Fruit fly (Drosophila melanogaster) whole organism, prepupa: ENCODE data around the gene Gbs-70E.

ENCODE experiments used
- Blimp-1 ChIP-seq: fragments of 200-800 bp; sonication (Bioruptor generic); optimal IDR thresholded peaks from 3 replicates; lab custom pipeline; 2017; ENCODE audit warnings: missing biosample characterization, missing genetic modification characterization, mild to moderate bottlenecking, moderate library complexity, missing genetic modification reagents
- CG10631 ChIP-seq: fragments of 200-800 bp; sonication (Bioruptor generic); optimal IDR thresholded peaks from 2 replicates; lab custom pipeline; 2016; ENCODE audit warnings: missing biosample characterization, missing genetic modification characterization
- CG10669 ChIP-seq: fragments of 200-800 bp; sonication (Bioruptor generic); optimal IDR thresholded peaks from 3 replicates; lab custom pipeline; 2018; ENCODE audit warnings: missing biosample characterization, mild to moderate bottlenecking, missing genetic modification characterization, moderate library complexity
- CG11294 ChIP-seq: fragments of 200-800 bp; sonication (Bioruptor generic); IDR thresholded peaks from 2 replicates; pipeline ENCODE4 v1.3.6; 2022; ENCODE audit warnings: missing biosample characterization, missing genetic modification characterization
- CG11762 ChIP-seq: fragments of 200-800 bp; sonication (Bioruptor generic); optimal IDR thresholded peaks from 3 replicates; lab custom pipeline; 2016; ENCODE audit warnings: missing biosample characterization, missing genetic modification characterization; ENCODE audit not compliant: insufficient read depth
- CG11902 ChIP-seq: fragments of 200-800 bp; sonication (Bioruptor generic); optimal IDR thresholded peaks from 3 replicates; lab custom pipeline; 2016; ENCODE audit warnings: missing biosample characterization, missing genetic modification characterization
- CG15336 ChIP-seq: fragments of 200-800 bp; sonication (Bioruptor generic); IDR thresholded peaks from 2 replicates; pipeline ENCODE4 v1.3.6; 2022; ENCODE audit warnings: missing biosample characterization, missing genetic modification characterization
- CG1621 ChIP-seq: fragments of 200-800 bp; sonication (Bioruptor generic); optimal IDR thresholded peaks from 3 replicates; lab custom pipeline; 2018; ENCODE audit warnings: missing biosample characterization, mild to moderate bottlenecking, missing genetic modification characterization
- CG16779 ChIP-seq: fragments of 200-800 bp; sonication (Bioruptor generic); optimal IDR thresholded peaks from 3 replicates; lab custom pipeline; 2017; ENCODE audit warnings: missing biosample characterization, mild to moderate bottlenecking, missing genetic modification characterization
- CG3032 ChIP-seq: fragments of 200-800 bp; optimal IDR thresholded peaks from 2 replicates; lab custom pipeline; 2019; ENCODE audit warnings: missing biosample characterization, mild to moderate bottlenecking, missing genetic modification characterization, moderate library complexity
- CG31627 ChIP-seq: fragments of 200-800 bp; sonication (Bioruptor generic); optimal IDR thresholded peaks from 3 replicates; lab custom pipeline; 2016; ENCODE audit warnings: missing biosample characterization, missing genetic modification characterization
- CG32006 ChIP-seq: fragments of 200-800 bp; sonication (Bioruptor generic); optimal IDR thresholded peaks from 3 replicates; lab custom pipeline; 2017; ENCODE audit warnings: missing biosample characterization, mild to moderate bottlenecking, missing genetic modification characterization
- CG34406 ChIP-seq: fragments of 200-800 bp; sonication (Bioruptor generic); optimal IDR thresholded peaks from 3 replicates; lab custom pipeline; 2016; ENCODE audit warnings: missing biosample characterization, missing genetic modification characterization
- CG3919 ChIP-seq: fragments of 200-800 bp; sonication (Bioruptor generic); optimal IDR thresholded peaks from 3 replicates; lab custom pipeline; 2016; ENCODE audit warnings: missing biosample characterization, missing genetic modification characterization
- CG4318 ChIP-seq: fragments of 200-800 bp; sonication (Bioruptor generic); optimal IDR thresholded peaks from 3 replicates; lab custom pipeline; 2017; ENCODE audit warnings: missing biosample characterization, mild to moderate bottlenecking, missing genetic modification characterization
- CG6163 ChIP-seq: fragments of 200-800 bp; sonication (Bioruptor generic); IDR thresholded peaks from 3 replicates; pipeline ENCODE4 v1.3.6; 2022; ENCODE audit warnings: missing biosample characterization, missing genetic modification characterization
- CG6276 ChIP-seq: fragments of 200-800 bp; sonication (Bioruptor generic); optimal IDR thresholded peaks from 2 replicates; lab custom pipeline; 2017; ENCODE audit warnings: missing biosample characterization, mild to moderate bottlenecking, missing genetic modification characterization
- CG6792 ChIP-seq: fragments of 200-800 bp; sonication (Bioruptor generic); optimal IDR thresholded peaks from 3 replicates; lab custom pipeline; 2016; ENCODE audit warnings: missing biosample characterization, missing genetic modification characterization
- CG6808 ChIP-seq: fragments of 200-800 bp; sonication (Bioruptor generic); optimal IDR thresholded peaks from 3 replicates; lab custom pipeline; 2017; ENCODE audit warnings: missing biosample characterization, missing genetic modification characterization, mild to moderate bottlenecking, moderate library complexity, missing genetic modification reagents
- CG6854 ChIP-seq: fragments of 200-800 bp; sonication (Bioruptor generic); optimal IDR thresholded peaks from 2 replicates; lab custom pipeline; 2017; ENCODE audit warnings: missing biosample characterization, mild to moderate bottlenecking, missing genetic modification characterization
- CG7368 ChIP-seq: fragments of 200-800 bp; sonication (Bioruptor generic); optimal IDR thresholded peaks from 3 replicates; lab custom pipeline; 2016; ENCODE audit warnings: missing biosample characterization, missing genetic modification characterization
- CG8119 ChIP-seq: fragments of 200-800 bp; sonication (Bioruptor generic); IDR thresholded peaks from 3 replicates; pipeline ENCODE4 v1.3.6; 2022; ENCODE audit warnings: missing biosample characterization, missing genetic modification characterization
- CG8319 ChIP-seq: fragments of 200-800 bp; sonication (Bioruptor generic); optimal IDR thresholded peaks from 3 replicates; lab custom pipeline; 2016; ENCODE audit warnings: missing biosample characterization, missing genetic modification characterization
- CG8632 ChIP-seq: fragments of 200-800 bp; sonication (Bioruptor generic); optimal IDR thresholded peaks from 3 replicates; lab custom pipeline; 2016; ENCODE audit warnings: missing biosample characterization, missing genetic modification characterization
- CG9139 ChIP-seq: fragments of 200-800 bp; sonication (Bioruptor generic); optimal IDR thresholded peaks from 3 replicates; lab custom pipeline; 2017; ENCODE audit warnings: missing biosample characterization, mild to moderate bottlenecking, missing genetic modification characterization
- Eip75B ChIP-seq: fragments of 200-800 bp; sonication (Bioruptor generic); optimal IDR thresholded peaks from 3 replicates; lab custom pipeline; 2016; ENCODE audit warnings: missing biosample characterization, missing genetic modification characterization
- Eip93F ChIP-seq: fragments of 200-800 bp; sonication (Bioruptor generic); optimal IDR thresholded peaks from 2 replicates; lab custom pipeline; 2016; ENCODE audit warnings: missing biosample characterization, mild to moderate bottlenecking, missing genetic modification characterization
- Ets21C ChIP-seq: fragments of 200-800 bp; sonication (Bioruptor generic); optimal IDR thresholded peaks from 3 replicates; lab custom pipeline; 2016; ENCODE audit warnings: missing biosample characterization, missing genetic modification characterization
- Gug ChIP-seq: fragments of 200-800 bp; sonication (Bioruptor generic); IDR thresholded peaks from 2 replicates; pipeline ENCODE4 v1.3.6; 2022; ENCODE audit warnings: missing biosample characterization, missing genetic modification characterization
- Hr38 ChIP-seq: sonication (Bioruptor generic); optimal IDR thresholded peaks from 2 replicates; lab custom pipeline; 2016; ENCODE audit warnings: missing biosample characterization, missing genetic modification characterization
- Hr39 ChIP-seq: fragments of 200-800 bp; sonication (Bioruptor generic); optimal IDR thresholded peaks from 2 replicates; lab custom pipeline; 2016; ENCODE audit warnings: missing biosample characterization, missing genetic modification characterization
- Hr4 ChIP-seq: fragments of 200-800 bp; sonication (Bioruptor generic); optimal IDR thresholded peaks from 3 replicates; lab custom pipeline; 2016; ENCODE audit warnings: missing biosample characterization, missing genetic modification characterization
- Lpt ChIP-seq: fragments of 200-800 bp; sonication (Bioruptor generic); optimal IDR thresholded peaks from 3 replicates; lab custom pipeline; 2016; ENCODE audit warnings: missing biosample characterization, missing genetic modification characterization
- OdsH ChIP-seq: fragments of 200-800 bp; sonication (Bioruptor generic); optimal IDR thresholded peaks from 3 replicates; lab custom pipeline; 2016; ENCODE audit warnings: missing biosample characterization, missing genetic modification characterization
- achi ChIP-seq: fragments of 200-800 bp; sonication (Bioruptor generic); optimal IDR thresholded peaks from 3 replicates; lab custom pipeline; 2016; ENCODE audit warnings: missing biosample characterization, missing genetic modification characterization
- acj6 ChIP-seq: fragments of 200-800 bp; sonication (Bioruptor generic); optimal IDR thresholded peaks from 3 replicates; lab custom pipeline; 2016; ENCODE audit warnings: missing biosample characterization, missing genetic modification characterization
- cyc ChIP-seq: fragments of 200-800 bp; sonication (Bioruptor generic); optimal IDR thresholded peaks from 3 replicates; lab custom pipeline; 2016; ENCODE audit warnings: missing biosample characterization, missing genetic modification characterization
- dac ChIP-seq: fragments of 200-800 bp; sonication (Bioruptor generic); optimal IDR thresholded peaks from 2 replicates; lab custom pipeline; 2017; ENCODE audit warnings: missing biosample characterization, mild to moderate bottlenecking, missing genetic modification characterization
- dsx ChIP-seq: fragments of 200-800 bp; optimal IDR thresholded peaks from 3 replicates; lab custom pipeline; 2019; ENCODE audit warnings: missing biosample characterization, mild to moderate bottlenecking, missing genetic modification characterization, moderate library complexity; ENCODE audit not compliant: poor library complexity, severe bottlenecking
- eg ChIP-seq: fragments of 200-800 bp; sonication (Bioruptor generic); IDR thresholded peaks from 3 replicates; pipeline ENCODE4 v1.3.6; 2022; ENCODE audit warnings: missing biosample characterization, missing genetic modification characterization
- fd85E ChIP-seq: fragments of 200-800 bp; sonication (Bioruptor generic); optimal IDR thresholded peaks from 3 replicates; lab custom pipeline; 2016; ENCODE audit warnings: missing biosample characterization, missing genetic modification characterization
- fkh ChIP-seq: fragments of 200-800 bp; sonication (Bioruptor generic); optimal IDR thresholded peaks from 3 replicates; lab custom pipeline; 2017; ENCODE audit warnings: missing biosample characterization, mild to moderate bottlenecking, missing genetic modification characterization, moderate library complexity
- lz ChIP-seq: fragments of 200-800 bp; sonication (Bioruptor generic); optimal IDR thresholded peaks from 3 replicates; lab custom pipeline; 2016; ENCODE audit warnings: missing biosample characterization, missing genetic modification characterization
- net ChIP-seq: fragments of 200-800 bp; sonication (Bioruptor generic); optimal IDR thresholded peaks from 3 replicates; lab custom pipeline; 2016; ENCODE audit warnings: missing biosample characterization, missing genetic modification characterization
- pdm3 ChIP-seq: fragments of 200-800 bp; sonication (Bioruptor generic); optimal IDR thresholded peaks from 3 replicates; lab custom pipeline; 2016; ENCODE audit warnings: missing biosample characterization, missing genetic modification characterization
- salr ChIP-seq, 2 experiments: fragments of 200-800 bp; sonication (Bioruptor generic); optimal IDR thresholded peaks; 3 replicates each; lab custom pipeline; 2016 to 2018; ENCODE audit warnings: missing biosample characterization in 2 of 2, missing genetic modification characterization in 2 of 2, mild to moderate bottlenecking in 1 of 2
- spab ChIP-seq: fragments of 200-800 bp; sonication (Bioruptor generic); optimal IDR thresholded peaks from 2 replicates; lab custom pipeline; 2017; ENCODE audit warnings: missing biosample characterization, mild to moderate bottlenecking, missing genetic modification characterization, missing genetic modification reagents
- ss ChIP-seq, 2 experiments: fragments of 200-800 bp; sonication (Bioruptor generic); optimal IDR thresholded peaks; 2 replicates in 1 of 2; 3 replicates in 1 of 2; lab custom pipeline; 2017 to 2018; ENCODE audit warnings: mild to moderate bottlenecking in 2 of 2, missing biosample characterization in 2 of 2, missing genetic modification characterization in 2 of 2, moderate library complexity in 1 of 2
- svp ChIP-seq: fragments of 200-800 bp; sonication (Bioruptor generic); peaks from one replicate; lab custom pipeline; 2016; ENCODE audit warnings: missing biosample characterization, missing genetic modification characterization
- topi ChIP-seq: fragments of 200-800 bp; sonication (Bioruptor generic); optimal IDR thresholded peaks from 3 replicates; lab custom pipeline; 2016; ENCODE audit warnings: missing biosample characterization, missing genetic modification characterization
- vri ChIP-seq: fragments of 200-800 bp; sonication (Bioruptor generic); optimal IDR thresholded peaks from 3 replicates; lab custom pipeline; 2016; ENCODE audit warnings: missing biosample characterization, mild to moderate bottlenecking, missing genetic modification characterization

Gene Gbs-70E

dm6 chr3L:14550839-14551415 lies at the start of gene Gbs-70E:
Gene Gbs-70E, minus strand, starts transcription at chr3L:14550975.
- TF ChIP-seq vri (GFP tag; lab: Kevin White, UChicago) (peak; percentile 94), CG11294 (GFP tag; lab: Robert Waterston, UW) (peak; percentile 79), OdsH (peak; percentile 94), fkh (GFP tag; lab: Kevin White, UChicago) (peak; percentile 70), Ets21C (GFP tag; lab: Kevin White, UChicago) (peak; percentile 93), dac (GFP tag; lab: Kevin White, UChicago) (peak; percentile 70), CG6163 (GFP tag; lab: Robert Waterston, UW) (peak; percentile 88), fd85E (peak; percentile 85), pdm3 (GFP tag; lab: Kevin White, UChicago) (peak; percentile 95), CG34406 (GFP tag; lab: Kevin White, UChicago) (peak; percentile 94), CG6808 (GFP tag; lab: Kevin White, UChicago) (peak; percentile 93), Hr38 (GFP tag; lab: Kevin White, UChicago) (no peak), CG32006 (GFP tag; lab: Kevin White, UChicago) (peak; percentile 91), net (GFP tag; lab: Kevin White, UChicago) (peak; percentile 95), CG11762 (GFP tag; lab: Kevin White, UChicago) (peak; percentile 93), CG6854 (GFP tag; lab: Kevin White, UChicago) (peak; percentile 96), CG7368 (peak; percentile 90), ss (GFP tag; optimal IDR thresholded peaks at IDR 0.05; lab: Kevin White, UChicago) (peak; percentile 94 to 95), CG8119 (GFP tag; lab: Robert Waterston, UW) (peak; percentile 94), CG10669 (GFP tag; lab: Kevin White, UChicago) (peak; percentile 87), Hr4 (GFP tag; lab: Kevin White, UChicago) (peak; percentile 95), acj6 (peak; percentile 94), CG15336 (peak; percentile 96), Eip75B (GFP tag; lab: Kevin White, UChicago) (peak; percentile 97), achi (GFP tag; lab: Kevin White, UChicago) (peak; percentile 93), CG31627 (GFP tag; lab: Kevin White, UChicago) (peak; percentile 94), topi (GFP tag; lab: Kevin White, UChicago) (peak; percentile 96), CG6276 (peak; percentile 89), Eip93F (GFP tag; lab: Kevin White, UChicago) (peak; percentile 69), lz (GFP tag; lab: Kevin White, UChicago) (peak; percentile 96), Hr39 (GFP tag; lab: Kevin White, UChicago) (peak; percentile 94), CG3919 (GFP tag; lab: Kevin White, UChicago) (peak; percentile 94), cyc (GFP tag; lab: Kevin White, UChicago) (peak; percentile 92), CG3032 (peak; percentile 89), CG8319 (peak; percentile 90), CG9139 (peak; percentile 91), salr (GFP tag; optimal IDR thresholded peaks at IDR 0.05; lab: Kevin White, UChicago) (peak; percentile 73 to 90), CG4318 (peak; percentile 71), CG8632 (GFP tag; lab: Kevin White, UChicago) (peak; percentile 93), CG16779 (peak; percentile 92), Blimp-1 (peak; percentile 83), spab (GFP tag; lab: Kevin White, UChicago) (peak; percentile 89), CG6792 (GFP tag; lab: Kevin White, UChicago) (peak; percentile 96), CG11902 (GFP tag; lab: Kevin White, UChicago) (peak; percentile 81), svp (peak; percentile 99), dsx (GFP tag; lab: Kevin White, UChicago) (peak; percentile 92), eg (GFP tag; lab: Robert Waterston, UW) (peak; percentile 88), CG10631 (peak; percentile 89), CG1621 (tag; lab: Kevin White, UChicago) (peak; percentile 88), Gug (GFP tag; lab: Robert Waterston, UW) (peak; percentile 90), Lpt (GFP tag; lab: Kevin White, UChicago) (peak; percentile 88)
